Worm (Caenorhabditis elegans): ENCODE measurements around the gene C02F5.5.

The C02F5.5 gene

DNA sequence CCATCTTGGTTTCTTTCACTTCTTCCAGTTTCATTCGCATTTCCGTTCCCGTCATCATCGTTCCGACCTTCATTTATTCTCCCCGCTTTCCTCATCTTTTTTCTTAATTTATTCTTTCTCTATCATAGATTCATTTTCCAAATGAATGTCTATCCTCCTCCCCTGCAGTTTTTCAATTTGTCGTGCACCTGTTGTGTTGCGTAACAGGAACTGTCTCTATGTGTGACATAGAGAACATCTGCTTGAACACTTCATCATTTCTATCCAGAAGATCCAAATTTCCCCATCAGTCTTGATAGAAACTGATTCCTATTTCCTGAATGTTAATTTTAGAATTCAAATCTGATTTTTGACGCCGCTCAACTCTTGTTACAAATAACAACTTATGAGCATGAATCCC lies 47.5 kb downstream of the C02F5.5 start:
- TF ChIP-seq aly-1 (tag; optimal IDR thresholded peaks at IDR 0.05) (no peak), hmbx-1 (tag; optimal IDR thresholded peaks at IDR 0.05) (no peak), tra-4 (tag; optimal IDR thresholded peaks at IDR 0.05) (no peak), tbx-37 (GFP tag; conservative IDR thresholded peaks at IDR 0.05) (no peak), flt-1 (GFP tag; IDR thresholded peaks at IDR 0.05) (no peak), tbx-11 (GFP tag; IDR thresholded peaks at IDR 0.05) (no peak), ceh-13 (GFP tag; optimal IDR thresholded peaks at IDR 0.05) (no peak), ama-1 (optimal IDR thresholded peaks at IDR 0.05) (no peak)

DNA sequence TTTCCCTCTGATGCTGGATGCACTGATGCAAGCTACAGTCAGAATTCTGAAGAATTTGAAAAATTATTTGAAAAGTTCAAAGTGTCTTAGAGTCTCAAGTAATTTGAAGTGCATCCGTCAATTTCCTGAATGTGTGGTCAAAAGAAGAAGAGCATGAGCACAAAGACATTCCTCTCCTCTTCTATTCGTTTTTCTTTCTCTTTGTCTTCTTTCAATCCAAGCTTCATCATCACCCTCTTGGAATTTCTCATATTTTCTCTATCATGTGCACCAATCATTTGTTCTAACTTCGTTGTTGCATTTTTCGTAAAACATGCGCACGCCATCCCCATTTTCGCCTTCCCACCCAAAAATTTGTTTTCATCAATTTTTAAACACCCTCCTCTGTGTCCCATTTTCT lies 50.0 kb downstream of the C02F5.5 start:
- no peak for TF ChIP-seq tra-4 (tag; optimal IDR thresholded peaks at IDR 0.05)
- TF ChIP-seq aly-1 (tag; optimal IDR thresholded peaks at IDR 0.05) = no peak

Data from whole organism, early embryonic.